Worm (Caenorhabditis elegans) whole organism, L4 larva: ENCODE results near the gene srw-13.

Experiments
- T20F7.1 ChIP-seq: fragments of 200-800 bp; sonication (Bioruptor generic); optimal IDR thresholded peaks from 2 replicates; lab custom pipeline; 2018; ENCODE audit warnings: mild to moderate bottlenecking, missing genetic modification characterization, missing compliant biosample characterization
- Y75B8A.6 ChIP-seq: fragments of 200-800 bp; sonication (Bioruptor generic); IDR thresholded peaks from 2 replicates; pipeline ENCODE4 v1.3.6; 2022; ENCODE audit warnings: missing genetic modification reagents, missing genetic modification characterization, missing compliant biosample characterization
- daf-19 ChIP-seq: fragments of 200-800 bp; sonication (Bioruptor generic); conservative IDR thresholded peaks from 2 replicates; pipeline ENCODE4 v1.3.6; 2022; ENCODE audit warnings: missing genetic modification characterization, missing compliant biosample characterization
- dpl-1 ChIP-seq: fragments of 150-350 bp; optimal IDR thresholded peaks from 2 replicates; lab custom pipeline; 2014; ENCODE audit warnings: missing biosample characterization, missing genetic modification reagents, missing genetic modification characterization
- nhr-28 ChIP-seq: fragments of 150-350 bp; optimal IDR thresholded peaks from 2 replicates; lab custom pipeline; 2014; ENCODE audit warnings: missing biosample characterization, missing genetic modification characterization
- unc-130 ChIP-seq: sonication (generic microtip); optimal IDR thresholded peaks from 2 replicates; lab custom pipeline; 2016; ENCODE audit warnings: missing genetic modification reagents, missing genetic modification characterization, missing compliant biosample characterization
- zip-2 ChIP-seq: fragments of 150-350 bp; optimal IDR thresholded peaks from 2 replicates; lab custom pipeline; 2014; ENCODE audit warnings: missing biosample characterization, missing genetic modification characterization
- ztf-11 ChIP-seq: fragments of 150-350 bp; optimal IDR thresholded peaks from 2 replicates; lab custom pipeline; 2014; ENCODE audit warnings: missing biosample characterization, missing genetic modification characterization

DNA sequence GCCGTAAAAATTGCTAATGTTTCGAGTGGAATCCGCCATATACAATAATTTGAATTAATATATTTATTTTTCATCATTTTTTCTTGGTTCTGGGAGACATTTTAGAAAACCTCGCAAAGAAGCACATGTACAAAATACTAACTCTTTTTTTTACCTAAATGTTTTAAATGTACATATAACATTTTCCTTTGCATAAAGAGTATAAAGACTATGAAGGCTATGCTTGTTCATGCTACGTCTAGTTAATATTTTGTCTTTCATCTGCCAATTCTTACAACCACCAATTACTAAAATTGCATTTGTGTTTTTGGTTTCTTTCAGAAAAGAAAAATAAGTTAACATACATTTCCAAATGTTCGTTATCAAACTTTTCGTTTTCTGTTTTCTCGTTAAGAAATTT lies 11.0 kb upstream of the srw-13 start, which contains the start of gene irld-25:
- TF ChIP-seq ztf-11 (no peak), dpl-1 (GFP tag; lab: Kevin White, UChicago) (no peak), unc-130 (GFP tag; lab: Kevin White, UChicago) (no peak), T20F7.1 (GFP tag; lab: Kevin White, UChicago) (no peak), zip-2 (tag; lab: Kevin White, UChicago) (no peak), nhr-28 (tag; lab: Kevin White, UChicago) (no peak), Y75B8A.6 (GFP tag; lab: Robert Waterston, UW) (no peak), daf-19 (GFP tag; lab: Robert Waterston, UW) (no peak)
